Fruit fly (Drosophila melanogaster) whole organism, embryonic: ENCODE data around the gene CG31139.

ENCODE experiments used
- Antp ChIP-seq: fragments of 200-800 bp; sonication (Bioruptor generic); optimal IDR thresholded peaks from 3 replicates; lab custom pipeline; 2016; ENCODE audit warnings: missing biosample characterization, missing genetic modification characterization
- Atf-2 ChIP-seq: fragments of 200-800 bp; sonication (Bioruptor generic); optimal IDR thresholded peaks from 2 replicates; lab custom pipeline; 2016; ENCODE audit warnings: missing biosample characterization, missing genetic modification characterization
- BEAF-32 ChIP-seq: fragments of 200-800 bp; sonication (Bioruptor generic); optimal IDR thresholded peaks from 3 replicates; lab custom pipeline; 2017; ENCODE audit warnings: missing biosample characterization, missing genetic modification characterization, mild to moderate bottlenecking, moderate library complexity, missing genetic modification reagents
- Bteb2 ChIP-seq: fragments of 200-800 bp; sonication (Bioruptor generic); optimal IDR thresholded peaks from 2 replicates; lab custom pipeline; 2016; ENCODE audit warnings: missing biosample characterization, missing genetic modification characterization
- CG12659 ChIP-seq: fragments of 200-800 bp; sonication (Bioruptor generic); optimal IDR thresholded peaks from 3 replicates; lab custom pipeline; 2017; ENCODE audit warnings: mild to moderate bottlenecking, missing biosample characterization, missing genetic modification reagents, missing genetic modification characterization
- CG13287 ChIP-seq: fragments of 200-800 bp; sonication (Bioruptor generic); IDR thresholded peaks from 2 replicates; pipeline ENCODE4 v1.3.6; 2022; ENCODE audit warnings: missing biosample characterization, missing genetic modification characterization; ENCODE audit not compliant: partially characterized antibody
- CG14667 ChIP-seq: fragments of 200-800 bp; sonication (Bioruptor generic); IDR thresholded peaks from 2 replicates; pipeline ENCODE4 v1.3.6; 2022; ENCODE audit warnings: missing biosample characterization, missing genetic modification characterization
- CG1647 ChIP-seq: fragments of 200-800 bp; sonication (Bioruptor generic); optimal IDR thresholded peaks from 3 replicates; lab custom pipeline; 2016; ENCODE audit warnings: missing biosample characterization, missing genetic modification characterization
- CG17361 ChIP-seq: fragments of 200-800 bp; sonication (Bioruptor generic); IDR thresholded peaks from 3 replicates; pipeline ENCODE4 v1.3.6; 2022; ENCODE audit warnings: missing biosample characterization, missing genetic modification characterization
- CG17612 ChIP-seq: fragments of 200-800 bp; sonication (Bioruptor generic); IDR thresholded peaks from 2 replicates; pipeline ENCODE4 v1.3.6; 2022; ENCODE audit warnings: missing biosample characterization, missing genetic modification characterization
- CG18011 ChIP-seq: fragments of 200-800 bp; sonication (Bioruptor generic); optimal IDR thresholded peaks from 2 replicates; lab custom pipeline; 2017; ENCODE audit warnings: missing biosample characterization, missing genetic modification characterization, mild to moderate bottlenecking, moderate library complexity, missing genotype
- CG18476 ChIP-seq: fragments of 200-800 bp; sonication (Bioruptor generic); optimal IDR thresholded peaks from 2 replicates; lab custom pipeline; 2016; ENCODE audit warnings: missing biosample characterization, mild to moderate bottlenecking, missing genetic modification characterization
- CG31441 ChIP-seq: fragments of 200-800 bp; sonication (Bioruptor generic); IDR thresholded peaks from 2 replicates; pipeline ENCODE4 v1.3.6; 2022; ENCODE audit warnings: missing biosample characterization, missing genetic modification characterization
- CG3163 ChIP-seq: fragments of 200-800 bp; sonication (Bioruptor generic); optimal IDR thresholded peaks from 3 replicates; lab custom pipeline; 2016; ENCODE audit warnings: missing biosample characterization, missing genetic modification characterization
- CG34376 ChIP-seq: fragments of 200-800 bp; sonication (Bioruptor generic); optimal IDR thresholded peaks from 2 replicates; lab custom pipeline; 2018; ENCODE audit warnings: missing biosample characterization, mild to moderate bottlenecking, missing genetic modification characterization
- CG4328 ChIP-seq: fragments of 200-800 bp; sonication (Bioruptor generic); optimal IDR thresholded peaks from 3 replicates; lab custom pipeline; 2017; ENCODE audit warnings: missing biosample characterization, missing genetic modification reagents, missing genetic modification characterization
- CG43689 ChIP-seq: fragments of 200-800 bp; sonication (Bioruptor generic); IDR thresholded peaks from 2 replicates; pipeline ENCODE4 v1.3.6; 2022; ENCODE audit warnings: missing biosample characterization, missing genetic modification characterization
- CG4854 ChIP-seq: fragments of 200-800 bp; sonication (Bioruptor generic); optimal IDR thresholded peaks from 2 replicates; lab custom pipeline; 2016; ENCODE audit warnings: missing biosample characterization, missing genetic modification characterization, inconsistent platforms
- CG5245 ChIP-seq: fragments of 200-800 bp; sonication (Bioruptor generic); optimal IDR thresholded peaks from 3 replicates; lab custom pipeline; 2016; ENCODE audit warnings: missing biosample characterization, missing genetic modification characterization
- CG6654 ChIP-seq: fragments of 200-800 bp; sonication (Bioruptor generic); optimal IDR thresholded peaks from 2 replicates; lab custom pipeline; 2017; ENCODE audit warnings: missing biosample characterization, mild to moderate bottlenecking, missing genetic modification characterization
- CG8290 ChIP-seq, 3 experiments: fragments of 200-800 bp; sonication (Bioruptor generic); optimal IDR thresholded peaks; 2 replicates each; lab custom pipeline; 2016 to 2019; ENCODE audit warnings: missing biosample characterization in 3 of 3, missing genetic modification characterization in 3 of 3, mild to moderate bottlenecking in 2 of 3, moderate library complexity in 1 of 3
- CG8478 ChIP-seq: fragments of >200 bp; optimal IDR thresholded peaks from 2 replicates; lab custom pipeline; 2018
- CG8765 ChIP-seq: fragments of 200-800 bp; sonication (Bioruptor generic); IDR thresholded peaks from 2 replicates; pipeline ENCODE4 v1.3.6; 2022; ENCODE audit warnings: missing biosample characterization, missing genetic modification characterization
- Chrac-16 ChIP-seq: fragments of 200-800 bp; sonication (Bioruptor generic); optimal IDR thresholded peaks from 3 replicates; lab custom pipeline; 2016; ENCODE audit warnings: missing biosample characterization, missing genetic modification characterization
- Eip74EF ChIP-seq, 2 experiments: fragments of 200-800 bp in 1 of 2; fragments of >200 bp in 1 of 2; sonication (Bioruptor generic) in 1 of 2; optimal IDR thresholded peaks; 2 replicates each; lab custom pipeline; 2017 to 2019; ENCODE audit warnings: missing biosample characterization in 2 of 2, missing genetic modification characterization in 2 of 2, mild to moderate bottlenecking in 1 of 2, moderate library complexity in 1 of 2
- Fer3 ChIP-seq: fragments of 200-800 bp; sonication (Bioruptor generic); optimal IDR thresholded peaks from 2 replicates; lab custom pipeline; 2018; ENCODE audit warnings: missing biosample characterization, mild to moderate bottlenecking, missing genetic modification characterization, moderate library complexity
- GATAe ChIP-seq: fragments of 200-800 bp; sonication (Bioruptor generic); conservative IDR thresholded peaks from 2 replicates; pipeline ENCODE4 v1.3.6; 2022; ENCODE audit warnings: missing biosample characterization, missing genetic modification characterization
- Gug ChIP-seq: fragments of 200-800 bp; sonication (Bioruptor generic); IDR thresholded peaks from 4 replicates; pipeline ENCODE4 v1.3.6; 2022; ENCODE audit warnings: missing biosample characterization, missing genetic modification characterization
- Hr3 ChIP-seq: fragments of 200-800 bp; sonication (Bioruptor generic); optimal IDR thresholded peaks from 3 replicates; lab custom pipeline; 2016; ENCODE audit warnings: missing biosample characterization, missing genetic modification characterization
- Hr39 ChIP-seq: fragments of >200 bp; optimal IDR thresholded peaks from 2 replicates; lab custom pipeline; 2017
- MTF-1 ChIP-seq: fragments of 200-800 bp; sonication (Bioruptor generic); optimal IDR thresholded peaks from 2 replicates; lab custom pipeline; 2018; ENCODE audit warnings: missing biosample characterization, mild to moderate bottlenecking, missing genetic modification characterization, borderline replicate concordance
- Mes4 ChIP-seq: fragments of 200-800 bp; sonication (Bioruptor generic); optimal IDR thresholded peaks from 2 replicates; lab custom pipeline; 2016; ENCODE audit warnings: missing biosample characterization, missing genetic modification characterization
- YL-1 ChIP-seq: fragments of 200-800 bp; sonication (Bioruptor generic); optimal IDR thresholded peaks from 3 replicates; lab custom pipeline; 2017; ENCODE audit warnings: missing biosample characterization, mild to moderate bottlenecking, missing genetic modification characterization
- ac ChIP-seq: fragments of 200-800 bp; sonication (Bioruptor generic); optimal IDR thresholded peaks from 3 replicates; lab custom pipeline; 2017; ENCODE audit warnings: missing biosample characterization, mild to moderate bottlenecking, missing genetic modification characterization
- ara ChIP-seq: fragments of 200-800 bp; sonication (Bioruptor generic); IDR thresholded peaks from 2 replicates; pipeline ENCODE4 v1.3.6; 2022; ENCODE audit warnings: missing biosample characterization, missing genetic modification characterization
- ase ChIP-seq: fragments of 200-800 bp; sonication (Bioruptor generic); IDR thresholded peaks from 3 replicates; pipeline ENCODE4 v1.3.6; 2022; ENCODE audit warnings: missing biosample characterization, missing genetic modification characterization
- az2 ChIP-seq: fragments of 200-800 bp; sonication (Bioruptor generic); optimal IDR thresholded peaks from 3 replicates; lab custom pipeline; 2016; ENCODE audit warnings: missing biosample characterization, missing genetic modification characterization
- bigmax ChIP-seq: fragments of 200-800 bp; sonication (Bioruptor generic); optimal IDR thresholded peaks from 2 replicates; lab custom pipeline; 2018; ENCODE audit warnings: missing biosample characterization, mild to moderate bottlenecking, missing genetic modification characterization
- esg ChIP-seq: fragments of 200-800 bp; sonication (Bioruptor generic); conservative IDR thresholded peaks from 2 replicates; pipeline ENCODE4 v1.3.6; 2022; ENCODE audit warnings: missing biosample characterization, missing genetic modification characterization
- exex ChIP-seq: fragments of 200-800 bp; sonication (Bioruptor generic); optimal IDR thresholded peaks from 4 replicates; lab custom pipeline; 2018; ENCODE audit warnings: missing biosample characterization, mild to moderate bottlenecking, missing genetic modification characterization, moderate library complexity
- ftz-f1 ChIP-seq: fragments of 200-800 bp; sonication (Bioruptor generic); optimal IDR thresholded peaks from 2 replicates; lab custom pipeline; 2016; ENCODE audit warnings: missing biosample characterization, missing genetic modification characterization
- hb ChIP-seq: fragments of 200-800 bp; sonication (Bioruptor generic); IDR thresholded peaks from 3 replicates; pipeline ENCODE4 v1.3.6; 2022; ENCODE audit warnings: missing biosample characterization, missing genetic modification characterization; ENCODE audit not compliant: partially characterized antibody
- hkb ChIP-seq, 2 experiments: fragments of 200-800 bp in 1 of 2; fragments of >200 bp in 1 of 2; sonication (Bioruptor generic) in 1 of 2; IDR thresholded peaks in 1 of 2; optimal IDR thresholded peaks in 1 of 2; 2 replicates each; pipeline versions ENCODE4 v1.3.6 to Lab custom; 2017 to 2022; ENCODE audit warnings: missing biosample characterization in 1 of 2, missing genetic modification characterization in 1 of 2
- knrl ChIP-seq: fragments of 200-800 bp; sonication (Bioruptor generic); IDR thresholded peaks from 3 replicates; pipeline ENCODE4 v1.3.6; 2022; ENCODE audit warnings: missing biosample characterization, missing genetic modification characterization; ENCODE audit not compliant: partially characterized antibody
- lilli ChIP-seq: fragments of 200-800 bp; sonication (Bioruptor generic); optimal IDR thresholded peaks from 3 replicates; lab custom pipeline; 2016; ENCODE audit warnings: missing biosample characterization, missing genetic modification characterization
- ranshi ChIP-seq: fragments of 200-800 bp; sonication (Bioruptor generic); IDR thresholded peaks from 2 replicates; pipeline ENCODE4 v1.3.6; 2022; ENCODE audit warnings: missing biosample characterization, missing genetic modification characterization
- run ChIP-seq: fragments of 200-800 bp; sonication (Bioruptor generic); optimal IDR thresholded peaks from 3 replicates; lab custom pipeline; 2018; ENCODE audit warnings: missing biosample characterization, mild to moderate bottlenecking, missing genetic modification characterization
- salm ChIP-seq: fragments of 200-800 bp; sonication (Bioruptor generic); optimal IDR thresholded peaks from 2 replicates; lab custom pipeline; 2018; ENCODE audit warnings: missing biosample characterization, mild to moderate bottlenecking, missing genetic modification characterization
- sens ChIP-seq: fragments of 200-800 bp; sonication (Bioruptor generic); peaks from one replicate; lab custom pipeline; 2016; ENCODE audit warnings: missing biosample characterization, missing genetic modification characterization
- tgo ChIP-seq: fragments of 200-800 bp; sonication (Bioruptor generic); IDR thresholded peaks from 3 replicates; pipeline ENCODE4 v1.3.6; 2022; ENCODE audit warnings: missing biosample characterization, missing genetic modification characterization
- tin ChIP-seq: fragments of 200-800 bp; sonication (Bioruptor generic); optimal IDR thresholded peaks from 3 replicates; lab custom pipeline; 2016; ENCODE audit warnings: missing biosample characterization, missing genetic modification characterization
- twi ChIP-seq: fragments of 200-800 bp; optimal IDR thresholded peaks from 2 replicates; lab custom pipeline; 2019; ENCODE audit warnings: missing biosample characterization, mild to moderate bottlenecking, missing genetic modification characterization, moderate library complexity

The CG31139 gene

dm6 chr3R:22781412-22781811 lies 32.6 kb upstream of the CG31139 start (continued):
- no peak for TF ChIP-seq CG4854
- no peak for TF ChIP-seq ranshi
- no peak for TF ChIP-seq CG14667 (GFP tag; lab: Robert Waterston, UW)
- peak; percentile 53 for TF ChIP-seq ftz-f1 (GFP tag; lab: Kevin White, UChicago)
- TF ChIP-seq Mes4 (GFP tag; lab: Kevin White, UChicago), result no peak
- TF ChIP-seq run (tag; lab: Kevin White, UChicago), result no peak
- no peak for TF ChIP-seq CG17612 (GFP tag; lab: Robert Waterston, UW)
- TF ChIP-seq exex, result no peak
- TF ChIP-seq CG8765 (GFP tag; lab: Robert Waterston, UW), result peak; percentile 96
- TF ChIP-seq CG18011 (GFP tag; lab: Kevin White, UChicago), result no peak
- TF ChIP-seq knrl (GFP tag; lab: Robert Waterston, UW), result no peak
- TF ChIP-seq CG34376 (GFP tag; lab: Kevin White, UChicago), result no peak
- peak; percentile 14 for TF ChIP-seq twi (tag; lab: Kevin White, UChicago)
- TF ChIP-seq ara, result no peak
- no peak for TF ChIP-seq az2 (GFP tag; lab: Kevin White, UChicago)
- peak; percentile 9; the same call in 1 of the 2 replicates for TF ChIP-seq CG13287 (GFP tag; lab: Robert Waterston, UW)
- TF ChIP-seq bigmax (GFP tag; lab: Kevin White, UChicago), result peak; percentile 43
- TF ChIP-seq CG1647 (GFP tag; lab: Kevin White, UChicago), result no peak
- no peak for TF ChIP-seq Bteb2 (GFP tag; lab: Kevin White, UChicago)
- no peak for TF ChIP-seq ase (GFP tag; lab: Robert Waterston, UW)
- TF ChIP-seq CG4328 (GFP tag; lab: Kevin White, UChicago), result no peak
- TF ChIP-seq salm (tag; lab: Kevin White, UChicago), result no peak
- no peak for TF ChIP-seq CG43689
- no peak for TF ChIP-seq Gug (GFP tag; lab: Robert Waterston, UW)
- no peak for TF ChIP-seq Antp (GFP tag; lab: Kevin White, UChicago)
- TF ChIP-seq hkb (optimal IDR thresholded peaks at IDR 0.05; lab: Kevin White, UChicago), result no peak
- peak; percentile 47; the same call in 1 of the 2 replicates for TF ChIP-seq hkb (GFP tag; IDR thresholded peaks at IDR 0.05; lab: Robert Waterston, UW)
- TF ChIP-seq CG3163 (GFP tag; lab: Kevin White, UChicago), result no peak
- no peak for TF ChIP-seq hb (GFP tag; lab: Robert Waterston, UW)
- no peak for TF ChIP-seq CG8478 (lab: Kevin White, UChicago)
- no peak for TF ChIP-seq CG18476 (GFP tag; lab: Kevin White, UChicago)
- no peak for TF ChIP-seq BEAF-32 (GFP tag; lab: Kevin White, UChicago)
- TF ChIP-seq CG6654 (GFP tag; lab: Kevin White, UChicago), result no peak
- no peak for TF ChIP-seq Hr3 (GFP tag; lab: Kevin White, UChicago)
- TF ChIP-seq tgo (GFP tag; lab: Robert Waterston, UW), result no peak
- TF ChIP-seq Fer3 (tag; lab: Kevin White, UChicago), result no peak
- no peak for TF ChIP-seq GATAe (GFP tag; lab: Robert Waterston, UW)
- TF ChIP-seq CG31441 (GFP tag; lab: Robert Waterston, UW), result 0 out of 2 replicates have a peak, but pooled peaks have one; percentile 17
- TF ChIP-seq CG12659 (GFP tag; lab: Kevin White, UChicago), result peak; percentile 5
- TF ChIP-seq tin (GFP tag; lab: Kevin White, UChicago), result peak; percentile 4
- no peak for TF ChIP-seq Hr39 (lab: Kevin White, UChicago)
- TF ChIP-seq MTF-1 (GFP tag; lab: Kevin White, UChicago), result no peak
- no peak for TF ChIP-seq lilli (GFP tag; lab: Kevin White, UChicago)
- TF ChIP-seq YL-1 (GFP tag; lab: Kevin White, UChicago), result no peak
- TF ChIP-seq sens (GFP tag; lab: Kevin White, UChicago), result no peak
- TF ChIP-seq Eip74EF (GFP tag; optimal IDR thresholded peaks at IDR 0.05; lab: Kevin White, UChicago), result no peak
- TF ChIP-seq esg (GFP tag; lab: Robert Waterston, UW), result no peak
- TF ChIP-seq CG5245, result no peak
- TF ChIP-seq Chrac-16 (GFP tag; lab: Kevin White, UChicago), result no peak
- no peak for TF ChIP-seq CG17361 (GFP tag; lab: Robert Waterston, UW)
- TF ChIP-seq ac (GFP tag; lab: Kevin White, UChicago), result no peak
- TF ChIP-seq Atf-2 (GFP tag; lab: Kevin White, UChicago), result no peak
- TF ChIP-seq CG8290 (GFP tag; optimal IDR thresholded peaks at IDR 0.05; lab: Kevin White, UChicago), result no peak
- TF ChIP-seq CG8290 (tag; optimal IDR thresholded peaks at IDR 0.05; lab: Kevin White, UChicago), result no peak
